Fruit fly (Drosophila melanogaster) whole organism, pupa: ENCODE results near the gene CG18764.

Source experiments
- CG10348 ChIP-seq: fragments of 200-800 bp; sonication (Bioruptor generic); IDR thresholded peaks from 2 replicates; pipeline ENCODE4 v1.3.6; 2022; ENCODE audit warnings: missing biosample characterization, missing genetic modification characterization
- CG12605 ChIP-seq: fragments of 200-800 bp; sonication (Bioruptor generic); IDR thresholded peaks from 2 replicates; pipeline ENCODE4 v1.3.6; 2022; ENCODE audit warnings: missing biosample characterization, missing genetic modification characterization
- CG13204 ChIP-seq: fragments of 200-800 bp; sonication (Bioruptor generic); optimal IDR thresholded peaks from 2 replicates; lab custom pipeline; 2018; ENCODE audit warnings: missing biosample characterization, mild to moderate bottlenecking, missing genetic modification characterization, moderate library complexity
- CG14655 ChIP-seq: fragments of 200-800 bp; sonication (Bioruptor generic); optimal IDR thresholded peaks from 3 replicates; lab custom pipeline; 2017; ENCODE audit warnings: mild to moderate bottlenecking, missing biosample characterization, missing genetic modification reagents, missing genetic modification characterization
- CG15710 ChIP-seq: fragments of 200-800 bp; sonication (Bioruptor generic); optimal IDR thresholded peaks from 2 replicates; lab custom pipeline; 2018; ENCODE audit warnings: missing biosample characterization, mild to moderate bottlenecking, missing genetic modification characterization, moderate library complexity
- CG17806 ChIP-seq: fragments of 200-800 bp; sonication (Bioruptor generic); optimal IDR thresholded peaks from 2 replicates; lab custom pipeline; 2018; ENCODE audit warnings: missing biosample characterization, mild to moderate bottlenecking, missing genetic modification characterization, moderate library complexity
- CG32121 ChIP-seq: fragments of 200-800 bp; sonication (Bioruptor generic); IDR thresholded peaks from 2 replicates; pipeline ENCODE4 v1.3.6; 2022; ENCODE audit warnings: missing biosample characterization, missing genetic modification characterization
- CG34367 ChIP-seq: fragments of 200-800 bp; sonication (Bioruptor generic); optimal IDR thresholded peaks from 2 replicates; lab custom pipeline; 2018; ENCODE audit warnings: missing biosample characterization, mild to moderate bottlenecking, missing genetic modification characterization
- CG4496 ChIP-seq: fragments of 200-800 bp; sonication (Bioruptor generic); IDR thresholded peaks from 3 replicates; pipeline ENCODE4 v1.3.6; 2022; ENCODE audit warnings: missing biosample characterization, missing genetic modification characterization
- CG8159 ChIP-seq: fragments of 200-800 bp; sonication (Bioruptor generic); optimal IDR thresholded peaks from 3 replicates; lab custom pipeline; 2018; ENCODE audit warnings: missing biosample characterization, mild to moderate bottlenecking, missing genetic modification characterization, moderate library complexity
- CG8301 ChIP-seq: fragments of 200-800 bp; sonication (Bioruptor generic); optimal IDR thresholded peaks from 2 replicates; lab custom pipeline; 2018; ENCODE audit warnings: missing biosample characterization, mild to moderate bottlenecking, missing genetic modification characterization
- CG9948 ChIP-seq: fragments of 200-800 bp; sonication (Bioruptor generic); optimal IDR thresholded peaks from 2 replicates; lab custom pipeline; 2018; ENCODE audit warnings: missing biosample characterization, mild to moderate bottlenecking, missing genetic modification characterization, moderate library complexity
- D1 ChIP-seq: fragments of 200-800 bp; sonication (Bioruptor generic); optimal IDR thresholded peaks from 2 replicates; lab custom pipeline; 2018; ENCODE audit warnings: missing biosample characterization, mild to moderate bottlenecking, missing genetic modification characterization, moderate library complexity
- EcR ChIP-seq: fragments of 200-800 bp; sonication (Bioruptor generic); optimal IDR thresholded peaks from 3 replicates; lab custom pipeline; 2019; ENCODE audit warnings: missing biosample characterization, missing genetic modification characterization, mild to moderate bottlenecking, moderate library complexity, missing genetic modification reagents
- Ets98B ChIP-seq: fragments of 200-800 bp; sonication (Bioruptor generic); IDR thresholded peaks from 2 replicates; pipeline ENCODE4 v1.3.6; 2022; ENCODE audit warnings: missing biosample characterization, missing genetic modification characterization
- Pif1A ChIP-seq: fragments of 200-800 bp; sonication (Bioruptor generic); optimal IDR thresholded peaks from 3 replicates; lab custom pipeline; 2016; ENCODE audit warnings: missing biosample characterization, missing genetic modification characterization
- Pif1B ChIP-seq: fragments of 200-800 bp; sonication (Bioruptor generic); optimal IDR thresholded peaks from 3 replicates; lab custom pipeline; 2016; ENCODE audit warnings: missing biosample characterization, missing genetic modification characterization
- Snoo ChIP-seq: fragments of 200-800 bp; sonication (Bioruptor generic); optimal IDR thresholded peaks from 3 replicates; lab custom pipeline; 2017; ENCODE audit warnings: missing biosample characterization, mild to moderate bottlenecking, missing genetic modification characterization, inconsistent platforms
- fd96Ca ChIP-seq: fragments of 200-800 bp; sonication (Bioruptor generic); IDR thresholded peaks from 3 replicates; pipeline ENCODE4 v1.3.6; 2022; ENCODE audit warnings: missing biosample characterization, missing genetic modification characterization
- gl ChIP-seq: fragments of 200-800 bp; sonication (Bioruptor generic); optimal IDR thresholded peaks from 2 replicates; lab custom pipeline; 2018; ENCODE audit warnings: missing biosample characterization, mild to moderate bottlenecking, missing genetic modification characterization
- rn ChIP-seq: fragments of 200-800 bp; sonication (Bioruptor generic); IDR thresholded peaks from 2 replicates; pipeline ENCODE4 v1.3.6; 2022; ENCODE audit warnings: missing biosample characterization, missing genetic modification characterization

Gene CG18764

dm6 chr3R:11656614-11657216 lies 30.0 kb downstream of the CG18764 start:
- TF ChIP-seq Pif1B (GFP tag; lab: Kevin White, UChicago) (peak; percentile 100), CG8159 (peak; percentile 99), fd96Ca (peak; percentile 99), Ets98B (GFP tag; lab: Robert Waterston, UW) (peak; percentile 99), CG9948 (tag; lab: Kevin White, UChicago) (peak; percentile 99), CG15710 (peak; percentile 99), D1 (tag; lab: Kevin White, UChicago) (peak; percentile 97), CG32121 (GFP tag; lab: Robert Waterston, UW) (peak; percentile 99), EcR (GFP tag; lab: Kevin White, UChicago) (peak; percentile 60), Snoo (peak; percentile 98), gl (tag; lab: Kevin White, UChicago) (peak; percentile 98), CG13204 (GFP tag; lab: Kevin White, UChicago) (peak; percentile 96), CG12605 (peak; percentile 99), CG17806 (tag; lab: Kevin White, UChicago) (peak; percentile 99), CG14655 (GFP tag; lab: Kevin White, UChicago) (peak; percentile 99), CG34367 (tag; lab: Kevin White, UChicago) (peak; percentile 99), Pif1A (GFP tag; lab: Kevin White, UChicago) (peak; percentile 99), CG10348 (peak; percentile 94), rn (GFP tag; lab: Robert Waterston, UW) (peak; percentile 97), CG8301 (peak; percentile 99), CG4496 (GFP tag; lab: Robert Waterston, UW) (peak; percentile 99)
- TF ChIP-seq, all 21 proteins: peak for 21

- TF ChIP-seq gl (tag; lab: Kevin White, UChicago) (peak; percentile 76), CG12605 (peak; percentile 56; the same call in 1 of the 2 replicates), CG32121 (GFP tag; lab: Robert Waterston, UW) (peak; percentile 76), CG34367 (tag; lab: Kevin White, UChicago) (peak; percentile 81), fd96Ca (peak; percentile 62; the same call in 1 of the 3 replicates), CG8159 (peak; percentile 87), CG10348 (no peak), Pif1B (GFP tag; lab: Kevin White, UChicago) (peak; percentile 86), CG13204 (GFP tag; lab: Kevin White, UChicago) (peak; percentile 74), CG14655 (GFP tag; lab: Kevin White, UChicago) (peak; percentile 80), EcR (GFP tag; lab: Kevin White, UChicago) (peak; percentile 81), Pif1A (GFP tag; lab: Kevin White, UChicago) (peak; percentile 83), CG17806 (tag; lab: Kevin White, UChicago) (peak; percentile 87), CG4496 (GFP tag; lab: Robert Waterston, UW) (peak; percentile 90), CG9948 (tag; lab: Kevin White, UChicago) (peak; percentile 83), CG15710 (peak; percentile 85), rn (GFP tag; lab: Robert Waterston, UW) (peak; percentile 41; the same call in 1 of the 2 replicates), D1 (tag; lab: Kevin White, UChicago) (peak; percentile 25), CG8301 (peak; percentile 78), Snoo (peak; percentile 78), Ets98B (GFP tag; lab: Robert Waterston, UW) (peak; percentile 74)
Measured at dm6 chr3R:11657786-11658193, 31.1 kb downstream of the CG18764 start.

- peak; percentile 14; the same call in 1 of the 3 replicates for TF ChIP-seq fd96Ca
- no peak for TF ChIP-seq CG12605
- TF ChIP-seq CG14655 (GFP tag; lab: Kevin White, UChicago), result peak; percentile 36
- no peak for TF ChIP-seq Pif1B (GFP tag; lab: Kevin White, UChicago)
- TF ChIP-seq CG8301, result peak; percentile 32
Measured at dm6 chr3R:11661187-11661586, 34.5 kb downstream of the CG18764 start.

- TF ChIP-seq Ets98B (GFP tag; lab: Robert Waterston, UW) (peak; percentile 75), CG9948 (tag; lab: Kevin White, UChicago) (peak; percentile 67), CG8301 (peak; percentile 54), CG17806 (tag; lab: Kevin White, UChicago) (peak; percentile 65), CG13204 (GFP tag; lab: Kevin White, UChicago) (peak; percentile 18), CG32121 (GFP tag; lab: Robert Waterston, UW) (peak; percentile 79), Pif1B (GFP tag; lab: Kevin White, UChicago) (peak; percentile 44), CG10348 (no peak), fd96Ca (peak; percentile 76; the same call in 2 of the 3 replicates), CG14655 (GFP tag; lab: Kevin White, UChicago) (peak; percentile 62), CG8159 (peak; percentile 57), EcR (GFP tag; lab: Kevin White, UChicago) (no peak), Pif1A (GFP tag; lab: Kevin White, UChicago) (peak; percentile 64), CG4496 (GFP tag; lab: Robert Waterston, UW) (peak; percentile 74), CG15710 (peak; percentile 64), gl (tag; lab: Kevin White, UChicago) (peak; percentile 40), CG34367 (tag; lab: Kevin White, UChicago) (peak; percentile 47), Snoo (no peak), CG12605 (peak; percentile 38; the same call in 1 of the 2 replicates), rn (GFP tag; lab: Robert Waterston, UW) (no peak; the same call in 1 of the 2 replicates), D1 (tag; lab: Kevin White, UChicago) (no peak)
Measured at dm6 chr3R:11661712-11662111, 35.0 kb downstream of the CG18764 start.

dm6 chr3R:11662617-11663016 lies 35.9 kb downstream of the CG18764 start:
- no peak for TF ChIP-seq D1 (tag; lab: Kevin White, UChicago)
- TF ChIP-seq CG32121 (GFP tag; lab: Robert Waterston, UW), result peak; percentile 62
- TF ChIP-seq EcR (GFP tag; lab: Kevin White, UChicago), result no peak
- TF ChIP-seq Ets98B (GFP tag; lab: Robert Waterston, UW), result peak; percentile 30; the same call in 1 of the 2 replicates
- no peak for TF ChIP-seq gl (tag; lab: Kevin White, UChicago)
- TF ChIP-seq Pif1B (GFP tag; lab: Kevin White, UChicago), result no peak
- TF ChIP-seq CG9948 (tag; lab: Kevin White, UChicago), result no peak
- TF ChIP-seq CG15710, result no peak
